Fruit fly (Drosophila melanogaster): ENCODE data around the gene vn.

vn gene

dm6 chr3L:5808101-5808433 lies 37.4 kb downstream of the vn start (continued):
- TF ChIP-seq lz (GFP tag; optimal IDR thresholded peaks at IDR 0.05) = peak; percentile 74
- TF ChIP-seq CG7368 (GFP tag; optimal IDR thresholded peaks at IDR 0.05) = peak; percentile 67
- TF ChIP-seq CG6792 (GFP tag; optimal IDR thresholded peaks at IDR 0.05) = peak; percentile 81
- TF ChIP-seq Ets96B (tag; optimal IDR thresholded peaks at IDR 0.05) = peak; percentile 83
- no peak for TF ChIP-seq vri (GFP tag; optimal IDR thresholded peaks at IDR 0.05)
- TF ChIP-seq CG9139 (GFP tag; optimal IDR thresholded peaks at IDR 0.05) = peak; percentile 63
- peak; percentile 72 for TF ChIP-seq dac (GFP tag; optimal IDR thresholded peaks at IDR 0.05)
- TF ChIP-seq esn (GFP tag; optimal IDR thresholded peaks at IDR 0.05) = peak; percentile 72
- peak; percentile 89 for TF ChIP-seq Hr4 (GFP tag; optimal IDR thresholded peaks at IDR 0.05)
- TF ChIP-seq fd59A (GFP tag; optimal IDR thresholded peaks at IDR 0.05) = peak; percentile 82
- no peak for TF ChIP-seq Met (GFP tag; optimal IDR thresholded peaks at IDR 0.05)
- peak; percentile 46 for TF ChIP-seq Ets21C (GFP tag; optimal IDR thresholded peaks at IDR 0.05)
- TF ChIP-seq achi (GFP tag; optimal IDR thresholded peaks at IDR 0.05) = peak; percentile 79
- peak; percentile 71 for TF ChIP-seq CG6276 (GFP tag; optimal IDR thresholded peaks at IDR 0.05)
- peak; percentile 64; the same call in 1 of the 2 replicates for TF ChIP-seq CG11294 (GFP tag; IDR thresholded peaks at IDR 0.05)
- TF ChIP-seq CG8632 (GFP tag; optimal IDR thresholded peaks at IDR 0.05) = peak; percentile 66
- peak; percentile 73 for TF ChIP-seq CG34406 (GFP tag; optimal IDR thresholded peaks at IDR 0.05)
- TF ChIP-seq fkh (GFP tag; optimal IDR thresholded peaks at IDR 0.05) = no peak
- TF ChIP-seq Blimp-1 (GFP tag; optimal IDR thresholded peaks at IDR 0.05) = peak; percentile 35
- no peak for TF ChIP-seq Hr38 (GFP tag; optimal IDR thresholded peaks at IDR 0.05)
- peak; percentile 71 for TF ChIP-seq net (GFP tag; optimal IDR thresholded peaks at IDR 0.05)
- TF ChIP-seq spab (GFP tag; optimal IDR thresholded peaks at IDR 0.05) = peak; percentile 80
- peak; percentile 94 for TF ChIP-seq CG32006 (GFP tag; optimal IDR thresholded peaks at IDR 0.05)
- TF ChIP-seq CG3919 (GFP tag; optimal IDR thresholded peaks at IDR 0.05) = peak; percentile 83
- peak; percentile 80 for TF ChIP-seq CG8119 (GFP tag; IDR thresholded peaks at IDR 0.05)
- TF ChIP-seq Sox15 (GFP tag; optimal IDR thresholded peaks at IDR 0.05) = peak; percentile 83
- peak; percentile 72 for TF ChIP-seq CG6163 (GFP tag; IDR thresholded peaks at IDR 0.05)
- TF ChIP-seq dsx (GFP tag; optimal IDR thresholded peaks at IDR 0.05; ENCODE audit: poor library complexity, severe bottlenecking) = peak; percentile 75
- TF ChIP-seq CG1621 (tag; optimal IDR thresholded peaks at IDR 0.05) = peak; percentile 70
- peak; percentile 56 for TF ChIP-seq CG16779 (tag; optimal IDR thresholded peaks at IDR 0.05)
- peak; percentile 86 for TF ChIP-seq OdsH (GFP tag; optimal IDR thresholded peaks at IDR 0.05)
- peak; percentile 77 for TF ChIP-seq CG4318 (GFP tag; optimal IDR thresholded peaks at IDR 0.05)
- TF ChIP-seq Lpt (GFP tag; optimal IDR thresholded peaks at IDR 0.05) = peak; percentile 65
- peak; percentile 89 for TF ChIP-seq Eip75B (GFP tag; optimal IDR thresholded peaks at IDR 0.05)

dm6 chr3L:5807370-5808100 lies 37.9 kb downstream of the vn start:
- TF ChIP-seq Hr4 (GFP tag; optimal IDR thresholded peaks at IDR 0.05) (no peak), CG9139 (GFP tag; optimal IDR thresholded peaks at IDR 0.05) (peak; percentile 9), Lpt (GFP tag; optimal IDR thresholded peaks at IDR 0.05) (no peak), dsx (GFP tag; optimal IDR thresholded peaks at IDR 0.05; ENCODE audit: poor library complexity, severe bottlenecking) (no peak), CG11294 (GFP tag; IDR thresholded peaks at IDR 0.05) (no peak), Gug (GFP tag; IDR thresholded peaks at IDR 0.05) (peak; percentile 60), CG34406 (GFP tag; optimal IDR thresholded peaks at IDR 0.05) (no peak), dac (GFP tag; optimal IDR thresholded peaks at IDR 0.05) (no peak), acj6 (GFP tag; optimal IDR thresholded peaks at IDR 0.05) (no peak), Hr38 (GFP tag; optimal IDR thresholded peaks at IDR 0.05) (peak; percentile 54), spab (GFP tag; optimal IDR thresholded peaks at IDR 0.05) (peak; percentile 44), ss (GFP tag; optimal IDR thresholded peaks at IDR 0.05) (peak in 1 of 2 experiments; percentile 45), Hr39 (GFP tag; optimal IDR thresholded peaks at IDR 0.05) (no peak), fd85E (GFP tag; optimal IDR thresholded peaks at IDR 0.05) (no peak), CG8119 (GFP tag; IDR thresholded peaks at IDR 0.05) (peak; percentile 34; the same call in 1 of the 3 replicates), CG6276 (GFP tag; optimal IDR thresholded peaks at IDR 0.05) (no peak), CG16779 (tag; optimal IDR thresholded peaks at IDR 0.05) (peak; percentile 21), CG3032 (tag; optimal IDR thresholded peaks at IDR 0.05) (no peak), CG3919 (GFP tag; optimal IDR thresholded peaks at IDR 0.05) (peak; percentile 3), topi (GFP tag; optimal IDR thresholded peaks at IDR 0.05) (no peak), CG8632 (GFP tag; optimal IDR thresholded peaks at IDR 0.05) (no peak), Sox15 (GFP tag; optimal IDR thresholded peaks at IDR 0.05) (no peak), CG15336 (GFP tag; IDR thresholded peaks at IDR 0.05) (peak; percentile 42; the same call in 1 of the 2 replicates), CG32006 (GFP tag; optimal IDR thresholded peaks at IDR 0.05) (peak; percentile 2), svp (GFP tag) (no peak), achi (GFP tag; optimal IDR thresholded peaks at IDR 0.05) (no peak), Met (GFP tag; optimal IDR thresholded peaks at IDR 0.05) (no peak), Ets96B (tag; optimal IDR thresholded peaks at IDR 0.05) (no peak), Ets21C (GFP tag; optimal IDR thresholded peaks at IDR 0.05) (no peak), pdm3 (GFP tag; optimal IDR thresholded peaks at IDR 0.05) (no peak), CG1621 (tag; optimal IDR thresholded peaks at IDR 0.05) (peak; percentile 15), Blimp-1 (GFP tag; optimal IDR thresholded peaks at IDR 0.05) (no peak), Eip78C (GFP tag) (peak; percentile 2), Eip75B (GFP tag; optimal IDR thresholded peaks at IDR 0.05) (no peak), CG31627 (GFP tag; optimal IDR thresholded peaks at IDR 0.05) (no peak)

Data from whole organism, prepupa.